Fruit fly (Drosophila melanogaster) whole organism, embryonic: Measurements from ENCODE around the gene CG32023.

Source experiments
- Asciz ChIP-seq: fragments of 200-800 bp; sonication (Bioruptor generic); optimal IDR thresholded peaks from 2 replicates; lab custom pipeline; 2017; ENCODE audit warnings: missing biosample characterization, mild to moderate bottlenecking, missing genetic modification characterization, missing genetic modification reagents
- B-H1 ChIP-seq: fragments of 200-800 bp; sonication (Bioruptor generic); IDR thresholded peaks from 3 replicates; pipeline ENCODE4 v1.3.6; 2022; ENCODE audit warnings: missing biosample characterization, missing genetic modification characterization
- BEAF-32 ChIP-seq: fragments of 200-800 bp; sonication (Bioruptor generic); optimal IDR thresholded peaks from 3 replicates; lab custom pipeline; 2017; ENCODE audit warnings: missing biosample characterization, missing genetic modification characterization, mild to moderate bottlenecking, moderate library complexity, missing genetic modification reagents
- CG10147 ChIP-seq: fragments of 200-800 bp; sonication (Bioruptor generic); optimal IDR thresholded peaks from 2 replicates; lab custom pipeline; 2019; ENCODE audit warnings: missing biosample characterization, mild to moderate bottlenecking, missing genetic modification characterization, moderate library complexity
- CG10321 ChIP-seq: fragments of 200-800 bp; sonication (Bioruptor generic); IDR thresholded peaks from 2 replicates; pipeline ENCODE4 v1.3.6; 2022; ENCODE audit warnings: missing biosample characterization, missing genetic modification characterization
- CG10979 ChIP-seq: fragments of 200-800 bp; sonication (Bioruptor generic); optimal IDR thresholded peaks from 2 replicates; lab custom pipeline; 2018; ENCODE audit warnings: missing biosample characterization, mild to moderate bottlenecking, missing genetic modification characterization, moderate library complexity
- CG11085 ChIP-seq: fragments of 200-800 bp; sonication (Bioruptor generic); IDR thresholded peaks from 2 replicates; pipeline ENCODE4 v1.3.6; 2022; ENCODE audit warnings: missing biosample characterization, missing genetic modification characterization
- CG14014 ChIP-seq: fragments of 200-800 bp; sonication (Bioruptor generic); IDR thresholded peaks from 2 replicates; pipeline ENCODE4 v1.3.6; 2022; ENCODE audit warnings: missing biosample characterization, missing genetic modification characterization
- CG15696 ChIP-seq: fragments of 200-800 bp; sonication (Bioruptor generic); optimal IDR thresholded peaks from 2 replicates; lab custom pipeline; 2019; ENCODE audit warnings: missing biosample characterization, mild to moderate bottlenecking, missing genetic modification characterization, moderate library complexity
- CG17612 ChIP-seq: fragments of 200-800 bp; sonication (Bioruptor generic); IDR thresholded peaks from 2 replicates; pipeline ENCODE4 v1.3.6; 2022; ENCODE audit warnings: missing biosample characterization, missing genetic modification characterization
- CG17912 ChIP-seq: fragments of 200-800 bp; sonication (Bioruptor generic); optimal IDR thresholded peaks from 2 replicates; lab custom pipeline; 2018; ENCODE audit warnings: missing biosample characterization, mild to moderate bottlenecking, missing genetic modification characterization
- CG18011 ChIP-seq: fragments of 200-800 bp; sonication (Bioruptor generic); optimal IDR thresholded peaks from 2 replicates; lab custom pipeline; 2017; ENCODE audit warnings: missing biosample characterization, missing genetic modification characterization, mild to moderate bottlenecking, moderate library complexity, missing genotype
- CG2116 ChIP-seq: fragments of 200-800 bp; sonication (Bioruptor generic); optimal IDR thresholded peaks from 3 replicates; lab custom pipeline; 2018; ENCODE audit warnings: missing biosample characterization, mild to moderate bottlenecking, missing genetic modification characterization
- CG32532 ChIP-seq: fragments of 200-800 bp; sonication (Bioruptor generic); IDR thresholded peaks from 2 replicates; pipeline ENCODE4 v1.3.6; 2022; ENCODE audit warnings: missing biosample characterization, missing genetic modification characterization
- CG34224 ChIP-seq: fragments of 200-800 bp; sonication (Bioruptor generic); IDR thresholded peaks from 3 replicates; pipeline ENCODE4 v1.3.6; 2022; ENCODE audit warnings: missing biosample characterization, missing genetic modification characterization; ENCODE audit not compliant: partially characterized antibody
- CG34422 ChIP-seq: fragments of 200-800 bp; sonication (Bioruptor generic); IDR thresholded peaks from 3 replicates; pipeline ENCODE4 v1.3.6; 2022; ENCODE audit warnings: missing biosample characterization, missing genetic modification characterization
- CG42726 ChIP-seq: fragments of 200-800 bp; sonication (Bioruptor generic); IDR thresholded peaks from 2 replicates; pipeline ENCODE4 v1.3.6; 2022; ENCODE audit warnings: missing biosample characterization, missing genetic modification characterization; ENCODE audit not compliant: partially characterized antibody
- CG4328 ChIP-seq: fragments of 200-800 bp; sonication (Bioruptor generic); optimal IDR thresholded peaks from 3 replicates; lab custom pipeline; 2017; ENCODE audit warnings: missing biosample characterization, missing genetic modification reagents, missing genetic modification characterization
- CG4707 ChIP-seq: fragments of 200-800 bp; sonication (Bioruptor generic); optimal IDR thresholded peaks from 2 replicates; lab custom pipeline; 2018; ENCODE audit warnings: missing biosample characterization, mild to moderate bottlenecking, missing genetic modification characterization, moderate library complexity
- CG6813 ChIP-seq: fragments of 200-800 bp; sonication (Bioruptor generic); optimal IDR thresholded peaks from 2 replicates; lab custom pipeline; 2017; ENCODE audit warnings: missing biosample characterization, missing genetic modification characterization, mild to moderate bottlenecking, moderate library complexity, missing genetic modification reagents
- CG9727 ChIP-seq: fragments of 200-800 bp; sonication (Bioruptor generic); optimal IDR thresholded peaks from 3 replicates; lab custom pipeline; 2017; ENCODE audit warnings: missing biosample characterization, mild to moderate bottlenecking, missing genetic modification characterization
- CHES-1-like ChIP-seq: fragments of 200-800 bp; sonication (Bioruptor generic); optimal IDR thresholded peaks from 2 replicates; lab custom pipeline; 2016; ENCODE audit warnings: missing biosample characterization, missing genetic modification characterization
- Dbx ChIP-seq: fragments of 200-800 bp; sonication (Bioruptor generic); IDR thresholded peaks from 3 replicates; pipeline ENCODE4 v1.3.6; 2022; ENCODE audit warnings: missing biosample characterization, missing genetic modification characterization
- Gsc ChIP-seq: fragments of 200-800 bp; sonication (Bioruptor generic); IDR thresholded peaks from 2 replicates; pipeline ENCODE4 v1.3.6; 2022; ENCODE audit warnings: missing biosample characterization, missing genetic modification characterization
- H15 ChIP-seq: fragments of 200-800 bp; sonication (Bioruptor generic); IDR thresholded peaks from 3 replicates; pipeline ENCODE4 v1.3.6; 2022; ENCODE audit warnings: missing biosample characterization, missing genetic modification characterization
- HHEX ChIP-seq: fragments of 200-800 bp; sonication (Bioruptor generic); optimal IDR thresholded peaks from 3 replicates; lab custom pipeline; 2017; ENCODE audit warnings: missing biosample characterization, mild to moderate bottlenecking, missing genetic modification characterization, missing genetic modification reagents
- Hr3 ChIP-seq: fragments of 200-800 bp; sonication (Bioruptor generic); optimal IDR thresholded peaks from 3 replicates; lab custom pipeline; 2016; ENCODE audit warnings: missing biosample characterization, missing genetic modification characterization
- Lhr ChIP-seq: fragments of 200-800 bp; sonication (Bioruptor generic); optimal IDR thresholded peaks from 3 replicates; lab custom pipeline; 2017; ENCODE audit warnings: mild to moderate bottlenecking, missing biosample characterization, missing genetic modification reagents, missing genetic modification characterization
- Meics ChIP-seq: fragments of 200-800 bp; sonication (Bioruptor generic); optimal IDR thresholded peaks from 2 replicates; lab custom pipeline; 2017; ENCODE audit warnings: missing biosample characterization, mild to moderate bottlenecking, missing genetic modification characterization
- NK7.1 ChIP-seq: fragments of 200-800 bp; sonication (Bioruptor generic); optimal IDR thresholded peaks from 3 replicates; lab custom pipeline; 2016; ENCODE audit warnings: missing biosample characterization, missing genetic modification characterization
- Ptx1 ChIP-seq: fragments of 200-800 bp; sonication (Bioruptor generic); IDR thresholded peaks from 2 replicates; pipeline ENCODE4 v1.3.6; 2022; ENCODE audit warnings: missing biosample characterization, missing genetic modification characterization
- Rfx ChIP-seq: fragments of 200-800 bp; sonication (Bioruptor generic); IDR thresholded peaks from 2 replicates; pipeline ENCODE4 v1.3.6; 2022; ENCODE audit warnings: missing biosample characterization, missing genetic modification characterization
- crol ChIP-seq: fragments of 200-800 bp; sonication (Bioruptor generic); IDR thresholded peaks from 2 replicates; pipeline ENCODE4 v1.3.6; 2022; ENCODE audit warnings: missing biosample characterization, missing genetic modification characterization
- fd64A ChIP-seq: fragments of 200-800 bp; sonication (Bioruptor generic); optimal IDR thresholded peaks from 3 replicates; lab custom pipeline; 2018; ENCODE audit warnings: missing biosample characterization, mild to moderate bottlenecking, missing genetic modification characterization
- ftz-f1 ChIP-seq: fragments of 200-800 bp; sonication (Bioruptor generic); optimal IDR thresholded peaks from 2 replicates; lab custom pipeline; 2016; ENCODE audit warnings: missing biosample characterization, missing genetic modification characterization
- lilli ChIP-seq: fragments of 200-800 bp; sonication (Bioruptor generic); optimal IDR thresholded peaks from 3 replicates; lab custom pipeline; 2016; ENCODE audit warnings: missing biosample characterization, missing genetic modification characterization
- mirr ChIP-seq: fragments of 200-800 bp; sonication (Bioruptor generic); optimal IDR thresholded peaks from 3 replicates; lab custom pipeline; 2018; ENCODE audit warnings: missing biosample characterization, mild to moderate bottlenecking, missing genetic modification characterization
- nerfin-1 ChIP-seq: fragments of 200-800 bp; sonication (Bioruptor generic); optimal IDR thresholded peaks from 3 replicates; lab custom pipeline; 2019; ENCODE audit warnings: missing biosample characterization, mild to moderate bottlenecking, missing genetic modification characterization, moderate library complexity
- pan ChIP-seq, 4 experiments: fragments of >200 bp in 3 of 4; fragments of 200-800 bp in 1 of 4; sonication (Bioruptor generic) in 1 of 4; optimal IDR thresholded peaks in 3 of 4; IDR thresholded peaks in 1 of 4; 2 replicates each; pipeline versions ENCODE4 v1.3.6 to Lab custom; 2017 to 2022; ENCODE audit warnings: missing biosample characterization in 2 of 4, missing genetic modification characterization in 2 of 4, mixed read lengths in 1 of 4
- pfk ChIP-seq: fragments of 200-800 bp; sonication (Bioruptor generic); optimal IDR thresholded peaks from 2 replicates; lab custom pipeline; 2018; ENCODE audit warnings: missing biosample characterization, mild to moderate bottlenecking, missing genetic modification characterization, moderate library complexity
- rib ChIP-seq: fragments of 200-800 bp; sonication (Bioruptor generic); IDR thresholded peaks from 2 replicates; pipeline ENCODE4 v1.3.6; 2022; ENCODE audit warnings: missing biosample characterization, missing genetic modification characterization
- sens ChIP-seq: fragments of 200-800 bp; sonication (Bioruptor generic); peaks from one replicate; lab custom pipeline; 2016; ENCODE audit warnings: missing biosample characterization, missing genetic modification characterization
- sqz ChIP-seq: fragments of 200-800 bp; sonication (Bioruptor generic); optimal IDR thresholded peaks from 3 replicates; lab custom pipeline; 2018; ENCODE audit warnings: missing biosample characterization, mild to moderate bottlenecking, missing genetic modification characterization
- unpg ChIP-seq: fragments of 200-800 bp; sonication (Bioruptor generic); optimal IDR thresholded peaks from 3 replicates; lab custom pipeline; 2018; ENCODE audit warnings: missing biosample characterization, mild to moderate bottlenecking, missing genetic modification characterization, moderate library complexity
- usp ChIP-seq: fragments of >200 bp; optimal IDR thresholded peaks from 2 replicates; lab custom pipeline; 2017; ENCODE audit warnings: missing biosample characterization, missing genetic modification characterization
- wdn ChIP-seq: fragments of 200-800 bp; sonication (Bioruptor generic); IDR thresholded peaks from 2 replicates; pipeline ENCODE4 v1.3.6; 2022; ENCODE audit warnings: missing biosample characterization, missing genetic modification characterization
- yki ChIP-seq: fragments of >200 bp; optimal IDR thresholded peaks from 3 replicates; lab custom pipeline; 2018
- z ChIP-seq: fragments of 200-800 bp; sonication (Bioruptor generic); IDR thresholded peaks from 3 replicates; pipeline ENCODE4 v1.3.6; 2022; ENCODE audit warnings: missing biosample characterization, missing genetic modification characterization
- zfh2 ChIP-seq: fragments of 200-800 bp; sonication (Bioruptor generic); optimal IDR thresholded peaks from 2 replicates; lab custom pipeline; 2016; ENCODE audit warnings: missing biosample characterization, missing genetic modification characterization

The CG32023 gene

DNA sequence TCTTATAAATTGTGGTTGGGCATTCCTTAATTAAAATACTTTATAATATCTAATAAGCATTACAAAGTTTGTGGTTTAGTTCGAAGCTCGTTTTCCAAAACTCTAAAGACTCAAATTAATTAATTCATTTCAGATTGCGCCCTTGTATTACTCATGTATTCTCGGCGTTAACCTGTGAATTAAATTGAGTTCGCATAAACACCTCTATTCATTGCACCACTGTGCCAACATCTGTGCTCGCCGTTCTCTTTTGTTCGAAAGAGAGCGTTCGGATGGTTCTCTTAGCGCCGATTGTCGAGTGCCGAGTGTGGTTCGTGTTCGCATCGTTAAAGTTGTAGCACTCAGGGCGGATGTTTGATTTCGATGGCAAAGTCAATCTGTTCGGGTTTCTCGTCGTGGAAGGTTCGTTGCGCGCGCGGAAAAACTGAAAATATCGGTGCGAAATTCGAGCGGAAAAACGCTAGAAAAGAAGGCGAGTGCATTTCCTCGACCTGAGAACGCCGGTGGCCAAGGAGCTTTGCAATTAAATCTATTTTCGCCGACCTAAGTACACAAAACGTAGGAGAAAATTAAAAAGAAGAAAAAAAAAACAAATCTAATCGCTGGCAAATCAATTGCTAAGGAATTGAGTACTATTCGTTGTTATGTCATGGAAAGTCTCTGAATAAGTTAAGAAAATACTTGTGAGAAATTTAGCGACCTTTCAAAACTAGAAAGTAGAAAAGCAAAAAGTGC lies 23.3 kb upstream of the CG32023 start, which contains the start of gene dally (continued):
- TF ChIP-seq CG14014 (GFP tag; lab: Robert Waterston, UW) = peak; percentile 35; the same call in 1 of the 2 replicates
- no peak for TF ChIP-seq CG2116 (GFP tag; lab: Kevin White, UChicago)
- TF ChIP-seq Hr3 (GFP tag; lab: Kevin White, UChicago) = no peak
- peak; percentile 85 for TF ChIP-seq CG42726 (GFP tag; lab: Robert Waterston, UW)
- TF ChIP-seq B-H1 (GFP tag; lab: Robert Waterston, UW) = no peak; the same call in 2 of the 3 replicates
- no peak for TF ChIP-seq CG34422 (GFP tag; lab: Robert Waterston, UW)
- no peak for TF ChIP-seq z (GFP tag; lab: Robert Waterston, UW)
- TF ChIP-seq yki (lab: Kevin White, UChicago) = peak; percentile 64
- peak; percentile 42 for TF ChIP-seq HHEX (GFP tag; lab: Kevin White, UChicago)
- no peak for TF ChIP-seq Gsc (GFP tag; lab: Robert Waterston, UW)
- peak; percentile 19 for TF ChIP-seq BEAF-32
- TF ChIP-seq Ptx1 (GFP tag; lab: Robert Waterston, UW) = no peak
- no peak for TF ChIP-seq CG10147 (GFP tag; lab: Kevin White, UChicago)
- TF ChIP-seq crol = peak; percentile 30; the same call in 1 of the 2 replicates
- no peak for TF ChIP-seq CG15696 (tag; lab: Kevin White, UChicago)
- no peak for TF ChIP-seq usp (GFP tag; lab: Kevin White, UChicago)
- TF ChIP-seq CG34224 = peak; percentile 61
- TF ChIP-seq CG10321 (GFP tag; lab: Robert Waterston, UW) = no peak; the same call in 1 of the 2 replicates
- peak; percentile 31 for TF ChIP-seq CG17912 (GFP tag; lab: Kevin White, UChicago)
- TF ChIP-seq sqz = peak; percentile 5
- TF ChIP-seq CG9727 (GFP tag; lab: Kevin White, UChicago) = no peak
- TF ChIP-seq CG18011 (GFP tag; lab: Kevin White, UChicago) = no peak
- 0 out of 2 replicates have a peak, but pooled peaks have one; percentile 22 for TF ChIP-seq wdn (GFP tag; lab: Robert Waterston, UW)
- TF ChIP-seq rib (GFP tag; lab: Robert Waterston, UW) = peak; percentile 78; the same call in 1 of the 2 replicates
- TF ChIP-seq zfh2 (GFP tag; lab: Kevin White, UChicago) = no peak
- TF ChIP-seq CHES-1-like = peak; percentile 10
- TF ChIP-seq Asciz (GFP tag; lab: Kevin White, UChicago) = no peak
- TF ChIP-seq pfk = peak; percentile 36
- TF ChIP-seq Meics (GFP tag; lab: Kevin White, UChicago) = peak; percentile 2
- TF ChIP-seq fd64A (GFP tag; lab: Kevin White, UChicago) = peak; percentile 15
- TF ChIP-seq Dbx = 0 out of 3 replicates have a peak, but pooled peaks have one; percentile 22
- peak; percentile 61; the same call in 1 of the 2 replicates for TF ChIP-seq CG32532 (GFP tag; lab: Robert Waterston, UW)
- TF ChIP-seq Lhr (GFP tag; lab: Kevin White, UChicago) = no peak
- peak; percentile 15 for TF ChIP-seq lilli (GFP tag; lab: Kevin White, UChicago)
- TF ChIP-seq NK7.1 (GFP tag; lab: Kevin White, UChicago) = no peak
- peak; percentile 44 for TF ChIP-seq ftz-f1 (GFP tag; lab: Kevin White, UChicago)
- TF ChIP-seq CG17612 = no peak
- 0 out of 2 replicates have a peak, but pooled peaks have one; percentile 15 for TF ChIP-seq CG11085 (GFP tag; lab: Robert Waterston, UW)
- TF ChIP-seq unpg (GFP tag; lab: Kevin White, UChicago) = peak; percentile 23
- peak; percentile 43 for TF ChIP-seq mirr
- TF ChIP-seq CG4328 (GFP tag; lab: Kevin White, UChicago) = peak; percentile 15
- no peak for TF ChIP-seq pan (optimal IDR thresholded peaks at IDR 0.05; lab: Kevin White, UChicago)
- peak in 1 of 2 experiments; percentile 64 for TF ChIP-seq pan (GFP tag; optimal IDR thresholded peaks at IDR 0.05 in 1 of 2, IDR thresholded peaks at IDR 0.05 in 1 of 2)
- no peak for TF ChIP-seq H15 (GFP tag; lab: Robert Waterston, UW)
- TF ChIP-seq sens (GFP tag; lab: Kevin White, UChicago) = peak; percentile 76
- peak; percentile 26 for TF ChIP-seq CG10979 (tag; lab: Kevin White, UChicago)
- TF ChIP-seq CG4707 (GFP tag; lab: Kevin White, UChicago) = peak; percentile 32
- TF ChIP-seq nerfin-1 (tag; lab: Kevin White, UChicago) = no peak
- TF ChIP-seq Rfx (GFP tag; lab: Robert Waterston, UW) = peak; percentile 55
- peak; percentile 33 for TF ChIP-seq CG6813
